Worm (Caenorhabditis elegans) whole organism, L4 larva: Measurements from ENCODE around the gene B0303.14.
A peak's percentile ranks its signal among the peaks of the same experiment; 100 is the strongest.

ENCODE experiments used
- F37D6.2 ChIP-seq: sonication (generic microtip); optimal IDR thresholded peaks from 2 replicates; lab custom pipeline; 2016; ENCODE audit warnings: mild to moderate bottlenecking, missing genetic modification characterization, missing compliant biosample characterization
- aly-2 ChIP-seq: sonication (generic microtip); optimal IDR thresholded peaks from 2 replicates; lab custom pipeline; 2018; ENCODE audit warnings: missing biosample characterization, missing genetic modification characterization
- ceh-32 ChIP-seq: sonication (generic microtip); optimal IDR thresholded peaks from 2 replicates; lab custom pipeline; 2016; ENCODE audit warnings: mild to moderate bottlenecking, missing genetic modification characterization, missing compliant biosample characterization; ENCODE audit not compliant: poor library complexity
- ceh-44 ChIP-seq: fragments of 200-800 bp; sonication (Bioruptor generic); IDR thresholded peaks from 2 replicates; pipeline ENCODE4 v1.3.6; 2022; ENCODE audit warnings: missing genetic modification reagents, missing genetic modification characterization, missing compliant biosample characterization
- cey-2 ChIP-seq: sonication (generic microtip); optimal IDR thresholded peaks from 3 replicates; lab custom pipeline; 2017; ENCODE audit warnings: missing genetic modification characterization, mild to moderate bottlenecking, missing compliant biosample characterization, antibody characterized with exemption, borderline replicate concordance; ENCODE audit not compliant: insufficient read depth
- ctbp-1 ChIP-seq: fragments of 200-800 bp; sonication (Bioruptor generic); IDR thresholded peaks from 2 replicates; pipeline ENCODE4 v1.3.6; 2022; ENCODE audit warnings: missing genetic modification reagents, missing genetic modification characterization, missing compliant biosample characterization
- daf-8 ChIP-seq: fragments of 200-800 bp; sonication (Bioruptor generic); IDR thresholded peaks from 2 replicates; pipeline ENCODE4 v1.3.6; 2022; ENCODE audit warnings: missing genetic modification characterization, missing compliant biosample characterization
- dmd-6 ChIP-seq: fragments of 200-800 bp; sonication (Bioruptor generic); IDR thresholded peaks from 2 replicates; pipeline ENCODE4 v1.3.6; 2022; ENCODE audit warnings: missing genetic modification reagents, missing genetic modification characterization, missing compliant biosample characterization
- duxl-1 ChIP-seq: sonication (generic microtip); optimal IDR thresholded peaks from 2 replicates; lab custom pipeline; 2016; ENCODE audit warnings: mild to moderate bottlenecking, missing genetic modification characterization, moderate library complexity, missing compliant biosample characterization; ENCODE audit not compliant: poor library complexity
- fkh-10 ChIP-seq: fragments of 150-350 bp; optimal IDR thresholded peaks from 2 replicates; lab custom pipeline; 2014; ENCODE audit warnings: missing biosample characterization, missing genetic modification reagents, missing genetic modification characterization
- gei-8 ChIP-seq: fragments of 200-800 bp; sonication (Bioruptor generic); optimal IDR thresholded peaks from 2 replicates; lab custom pipeline; 2018; ENCODE audit warnings: mild to moderate bottlenecking, missing genetic modification characterization, missing compliant biosample characterization
- hlh-11 ChIP-seq: fragments of 200-800 bp; sonication (Bioruptor generic); optimal IDR thresholded peaks from 2 replicates; lab custom pipeline; 2018; ENCODE audit warnings: mild to moderate bottlenecking, missing genetic modification characterization, missing compliant biosample characterization
- hlh-30 ChIP-seq: sonication (generic microtip); optimal IDR thresholded peaks from 2 replicates; lab custom pipeline; 2017; ENCODE audit warnings: antibody characterized with exemption, mild to moderate bottlenecking, missing genetic modification characterization, missing compliant biosample characterization; ENCODE audit not compliant: insufficient read depth
- hmg-1.1 ChIP-seq: fragments of 200-800 bp; sonication (Bioruptor generic); IDR thresholded peaks from 2 replicates; pipeline ENCODE4 v1.3.6; 2022; ENCODE audit warnings: missing genetic modification reagents, missing genetic modification characterization, missing compliant biosample characterization
- lin-15B ChIP-seq: fragments of 150-350 bp; sonication (generic microtip); optimal IDR thresholded peaks from 3 replicates; lab custom pipeline; 2014; ENCODE audit warnings: missing biosample characterization, missing genetic modification characterization
- lin-38 ChIP-seq: fragments of 200-800 bp; sonication (Bioruptor generic); IDR thresholded peaks from 2 replicates; pipeline ENCODE4 v1.3.6; 2022; ENCODE audit warnings: missing genetic modification reagents, missing genetic modification characterization, missing compliant biosample characterization
- lin-39 ChIP-seq: fragments of 150-350 bp; optimal IDR thresholded peaks from 2 replicates; lab custom pipeline; 2014; ENCODE audit warnings: missing biosample characterization, missing genetic modification reagents, missing genetic modification characterization
- lsy-2 ChIP-seq, 2 experiments: fragments of 150-350 bp in 1 of 2; sonication (generic microtip) in 1 of 2; optimal IDR thresholded peaks; 2 replicates each; lab custom pipeline; 2014 to 2017; ENCODE audit warnings: missing biosample characterization in 2 of 2, missing genetic modification characterization in 2 of 2
- madf-9 ChIP-seq: fragments of 200-800 bp; sonication (Bioruptor generic); conservative IDR thresholded peaks from 2 replicates; pipeline ENCODE4 v1.3.6; 2022; ENCODE audit warnings: missing genetic modification reagents, missing genetic modification characterization, missing compliant biosample characterization
- mdl-1 ChIP-seq, 2 experiments: fragments of 150-350 bp in 1 of 2; sonication (generic microtip) in 1 of 2; optimal IDR thresholded peaks; 2 replicates each; lab custom pipeline; 2014 to 2017; ENCODE audit warnings: missing biosample characterization in 2 of 2, missing genetic modification characterization in 2 of 2
- mdt-29 ChIP-seq: fragments of 200-800 bp; sonication (Bioruptor generic); IDR thresholded peaks from 2 replicates; pipeline ENCODE4 v1.3.6; 2022; ENCODE audit warnings: missing genetic modification reagents, missing genetic modification characterization, missing compliant biosample characterization
- mep-1 ChIP-seq: fragments of 150-350 bp; sonication (generic microtip); optimal IDR thresholded peaks from 3 replicates; lab custom pipeline; 2014; ENCODE audit warnings: missing biosample characterization, missing genetic modification characterization
- mes-2 ChIP-seq: sonication (generic microtip); optimal IDR thresholded peaks from 2 replicates; lab custom pipeline; 2016; ENCODE audit warnings: missing genotype, mild to moderate bottlenecking, missing genetic modification characterization, missing compliant biosample characterization; ENCODE audit not compliant: poor library complexity, severe bottlenecking
- mxl-3 ChIP-seq: fragments of 200-800 bp; sonication (Bioruptor generic); optimal IDR thresholded peaks from 2 replicates; lab custom pipeline; 2018; ENCODE audit warnings: mild to moderate bottlenecking, missing genetic modification characterization, missing compliant biosample characterization
- nhr-11 ChIP-seq: fragments of 150-350 bp; optimal IDR thresholded peaks from 2 replicates; lab custom pipeline; 2014; ENCODE audit warnings: missing biosample characterization, missing genetic modification characterization
- nhr-237 ChIP-seq: sonication (generic microtip); optimal IDR thresholded peaks from 2 replicates; lab custom pipeline; 2017; ENCODE audit warnings: missing biosample characterization, missing genetic modification characterization
- nhr-28 ChIP-seq: fragments of 150-350 bp; optimal IDR thresholded peaks from 2 replicates; lab custom pipeline; 2014; ENCODE audit warnings: missing biosample characterization, missing genetic modification characterization
- nhr-48 ChIP-seq: sonication (generic microtip); optimal IDR thresholded peaks from 2 replicates; lab custom pipeline; 2016; ENCODE audit warnings: mild to moderate bottlenecking, missing genetic modification characterization, missing compliant biosample characterization
- pha-4 ChIP-seq, 2 experiments: fragments of 150-350 bp in 1 of 2; fragments of 200-800 bp in 1 of 2; sonication (Bioruptor generic) in 1 of 2; IDR thresholded peaks in 1 of 2; optimal IDR thresholded peaks in 1 of 2; 2 replicates each; pipeline versions ENCODE4 v1.3.6 to Lab custom; 2014 to 2022; ENCODE audit warnings: missing genetic modification characterization in 2 of 2, missing genetic modification reagents in 2 of 2, missing biosample characterization in 1 of 2, missing compliant biosample characterization in 1 of 2
- pqm-1 ChIP-seq: sonication (generic microtip); optimal IDR thresholded peaks from 2 replicates; lab custom pipeline; 2017; ENCODE audit warnings: missing biosample characterization, missing genetic modification characterization
- rbr-2 ChIP-seq: sonication (generic microtip); optimal IDR thresholded peaks from 2 replicates; lab custom pipeline; 2016; ENCODE audit warnings: missing genotype, missing genetic modification characterization, missing compliant biosample characterization
- snpc-1.2 ChIP-seq: fragments of 200-800 bp; sonication (Bioruptor generic); IDR thresholded peaks from 2 replicates; pipeline ENCODE4 v1.3.6; 2022; ENCODE audit warnings: missing genetic modification reagents, missing genetic modification characterization, missing compliant biosample characterization
- spr-1 ChIP-seq: sonication (generic microtip); optimal IDR thresholded peaks from 2 replicates; lab custom pipeline; 2016; ENCODE audit warnings: mild to moderate bottlenecking, missing genetic modification characterization, missing compliant biosample characterization
- tra-1 ChIP-seq: fragments of 200-800 bp; sonication (Bioruptor generic); IDR thresholded peaks from 2 replicates; pipeline ENCODE4 v1.3.6; 2022; ENCODE audit warnings: missing genetic modification reagents, missing genetic modification characterization, missing compliant biosample characterization
- unc-130 ChIP-seq: sonication (generic microtip); optimal IDR thresholded peaks from 2 replicates; lab custom pipeline; 2016; ENCODE audit warnings: missing genetic modification reagents, missing genetic modification characterization, missing compliant biosample characterization
- unc-62 ChIP-seq, 3 experiments: fragments of 150-350 bp in 1 of 3; sonication (generic microtip); optimal IDR thresholded peaks in 2 of 3; peaks in 1 of 3; 1 replicate in 1 of 3; 2 replicates in 2 of 3; lab custom pipeline; 2014 to 2017; ENCODE audit warnings: missing biosample characterization in 3 of 3, missing genetic modification characterization in 3 of 3, missing genetic modification reagents in 3 of 3, missing genotype in 1 of 3
- vab-7 ChIP-seq: fragments of 200-800 bp; sonication (Bioruptor generic); IDR thresholded peaks from 2 replicates; pipeline ENCODE4 v1.3.6; 2022; ENCODE audit warnings: missing genetic modification reagents, missing genetic modification characterization, missing compliant biosample characterization
- zfp-3 ChIP-seq: fragments of 200-800 bp; sonication (Bioruptor generic); conservative IDR thresholded peaks from 2 replicates; pipeline ENCODE4 v1.3.6; 2022; ENCODE audit warnings: missing genetic modification reagents, missing genetic modification characterization, missing compliant biosample characterization

The B0303.14 gene

DNA sequence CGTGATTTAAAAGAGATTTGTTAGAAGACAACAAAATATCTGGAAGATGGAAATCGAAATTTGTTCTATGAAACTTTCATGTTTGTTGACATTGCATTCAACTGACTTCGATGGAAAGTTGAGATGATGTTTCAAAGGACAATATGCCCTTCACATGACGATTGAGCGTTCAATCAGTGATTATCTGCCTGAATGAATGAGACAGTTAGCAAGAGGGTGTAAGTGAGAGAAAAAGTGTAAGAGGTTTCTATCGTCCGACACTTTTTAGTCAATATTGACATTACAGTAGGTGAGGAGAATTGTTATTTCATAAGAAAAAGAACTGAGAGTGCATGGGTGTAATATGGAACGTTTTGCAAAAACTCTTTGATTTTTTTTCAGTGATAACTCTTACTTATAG lies 17.3 kb upstream of the B0303.14 start (continued):
- no peak for TF ChIP-seq zfp-3
- TF ChIP-seq hmg-1.1 (GFP tag; lab: Robert Waterston, UW): 0 out of 2 replicates have a peak, but pooled peaks have one; percentile 25
- no peak for TF ChIP-seq spr-1 (tag; lab: Kevin White, UChicago)
- TF ChIP-seq lin-15B (tag; lab: Kevin White, UChicago): no peak
- TF ChIP-seq gei-8: peak; percentile 5
- no peak for TF ChIP-seq daf-8
- no peak for TF ChIP-seq unc-130 (GFP tag; lab: Kevin White, UChicago)
- no peak for TF ChIP-seq duxl-1
- peak; percentile 32 for TF ChIP-seq mes-2
- no peak for TF ChIP-seq lin-39 (tag; lab: Kevin White, UChicago)
- TF ChIP-seq fkh-10 (GFP tag; lab: Kevin White, UChicago): no peak
- no peak for TF ChIP-seq lin-38
- peak; percentile 50 for TF ChIP-seq mxl-3 (GFP tag; lab: Kevin White, UChicago)
- no peak for TF ChIP-seq nhr-237
- TF ChIP-seq lsy-2 (tag; optimal IDR thresholded peaks at IDR 0.05; lab: Kevin White, UChicago): peak in 1 of 2 experiments; percentile 44
- TF ChIP-seq vab-7 (GFP tag; lab: Robert Waterston, UW): no peak
- peak; percentile 17 for TF ChIP-seq mep-1 (tag; lab: Kevin White, UChicago)
- TF ChIP-seq rbr-2 (tag; lab: Kevin White, UChicago): no peak
- TF ChIP-seq ceh-44: no peak
- TF ChIP-seq snpc-1.2 (GFP tag; lab: Robert Waterston, UW): no peak
- no peak for TF ChIP-seq pha-4 (GFP tag; IDR thresholded peaks at IDR 0.05; lab: Robert Waterston, UW)
- TF ChIP-seq pha-4 (tag; optimal IDR thresholded peaks at IDR 0.05; lab: Kevin White, UChicago): peak; percentile 99
- peak; percentile 30; the same call in 1 of the 2 replicates for TF ChIP-seq dmd-6 (GFP tag; lab: Robert Waterston, UW)
- TF ChIP-seq aly-2 (tag; lab: Kevin White, UChicago): no peak
- peak; percentile 60 for TF ChIP-seq nhr-28 (tag; lab: Kevin White, UChicago)
- TF ChIP-seq F37D6.2 (tag; lab: Kevin White, UChicago): no peak

DNA sequence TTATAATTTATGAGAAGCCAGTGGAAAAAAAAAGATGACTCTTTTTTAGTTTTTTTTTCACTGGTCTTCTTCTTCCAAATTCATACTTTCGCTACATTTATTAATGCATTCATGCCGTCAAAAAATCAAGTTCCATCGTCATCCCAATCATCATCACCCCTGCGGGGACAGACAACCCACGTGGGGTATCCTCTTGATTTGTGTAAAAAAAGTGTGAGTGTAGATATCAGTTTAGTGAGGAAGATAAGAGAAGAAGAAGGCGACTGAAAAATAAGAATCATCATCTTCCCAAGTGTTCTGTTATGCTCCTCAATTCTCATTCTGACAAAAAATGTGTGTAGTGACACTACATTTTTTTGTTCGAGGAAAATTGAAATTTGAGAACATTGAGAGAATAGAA lies 16.0 kb upstream of the B0303.14 start:
- TF ChIP-seq hlh-30 (tag; lab: Kevin White, UChicago): peak; percentile 82
- TF ChIP-seq nhr-48 (tag; lab: Kevin White, UChicago): peak; percentile 19
- TF ChIP-seq lsy-2 (tag; optimal IDR thresholded peaks at IDR 0.05; lab: Kevin White, UChicago): peak in 1 of 2 experiments; percentile 23
- TF ChIP-seq unc-62 (GFP tag; optimal IDR thresholded peaks at IDR 0.05 in 1 of 2; lab: Kevin White, UChicago): peak in 1 of 2 experiments; percentile 94
- TF ChIP-seq unc-62 (tag; optimal IDR thresholded peaks at IDR 0.05; lab: Kevin White, UChicago): no peak
- peak; percentile 32; the same call in 1 of the 2 replicates for TF ChIP-seq tra-1 (GFP tag; lab: Robert Waterston, UW)
- peak; percentile 64 for TF ChIP-seq nhr-28 (tag; lab: Kevin White, UChicago)
- TF ChIP-seq mdt-29 (GFP tag; lab: Robert Waterston, UW): no peak
- no peak for TF ChIP-seq daf-8
- TF ChIP-seq mxl-3 (GFP tag; lab: Kevin White, UChicago): peak; percentile 91
- TF ChIP-seq snpc-1.2 (GFP tag; lab: Robert Waterston, UW): no peak
- TF ChIP-seq mdl-1 (tag; optimal IDR thresholded peaks at IDR 0.05; lab: Kevin White, UChicago): peak; percentile 56 to 84
- TF ChIP-seq pha-4 (GFP tag; IDR thresholded peaks at IDR 0.05; lab: Robert Waterston, UW): no peak
- no peak for TF ChIP-seq pha-4 (tag; optimal IDR thresholded peaks at IDR 0.05; lab: Kevin White, UChicago)
- no peak for TF ChIP-seq pqm-1 (tag; lab: Kevin White, UChicago)
- TF ChIP-seq nhr-11 (tag; lab: Kevin White, UChicago): peak; percentile 6
- 0 out of 2 replicates have a peak, but pooled peaks have one; percentile 2 for TF ChIP-seq madf-9
- TF ChIP-seq hlh-11 (tag; lab: Kevin White, UChicago): peak; percentile 62
- TF ChIP-seq cey-2 (tag; lab: Kevin White, UChicago): peak; percentile 37
- no peak for TF ChIP-seq ceh-32 (tag; lab: Kevin White, UChicago)
- peak; percentile 19 for TF ChIP-seq mes-2
- peak; percentile 35; the same call in 1 of the 2 replicates for TF ChIP-seq ctbp-1
